Worm (Caenorhabditis elegans) whole organism, midembryonic: Measurements from ENCODE around the gene eyg-1.

Experiments used
- T22C8.4 ChIP-seq: fragments of 200-800 bp; sonication (Bioruptor generic); IDR thresholded peaks from 2 replicates; pipeline ENCODE4 v1.3.6; 2022; ENCODE audit warnings: missing genetic modification characterization, missing compliant biosample characterization
- ref-1 ChIP-seq: fragments of 200-800 bp; sonication (Bioruptor generic); conservative IDR thresholded peaks from 2 replicates; pipeline ENCODE4 v1.3.6; 2022; ENCODE audit warnings: missing genetic modification reagents, missing genetic modification characterization, missing compliant biosample characterization

DNA sequence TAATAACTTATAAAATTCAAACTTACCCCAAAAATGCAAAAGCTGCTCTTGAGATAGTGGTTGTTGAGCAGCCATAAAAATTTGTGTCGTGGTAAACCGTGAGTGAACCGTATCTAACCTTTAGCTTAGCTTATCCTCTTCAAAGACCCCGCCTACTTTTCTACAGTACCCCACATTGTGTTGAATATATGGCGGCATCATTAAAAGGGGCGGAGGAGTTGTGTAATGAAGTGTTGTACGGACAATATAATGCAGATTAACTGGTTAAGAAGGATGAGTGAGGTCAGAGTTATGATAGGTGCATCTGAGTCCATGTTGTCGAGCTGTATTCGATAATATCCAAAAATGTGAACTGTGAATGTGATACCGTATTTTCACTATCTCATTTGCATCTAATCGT is at the start of gene eyg-1:
- no peak for TF ChIP-seq ref-1
- no peak for TF ChIP-seq T22C8.4 (GFP tag; lab: Robert Waterston, UW)
